Worm (Caenorhabditis elegans): ENCODE results near the gene vit-1.

Gene vit-1

ce11 chrX:7778786-7779185 lies 51.1 kb downstream of the vit-1 start:
- TF ChIP-seq Y22D7AL.16 (tag; optimal IDR thresholded peaks at IDR 0.05) (no peak), pros-1 (tag; optimal IDR thresholded peaks at IDR 0.05) (no peak), ceh-2 (tag; optimal IDR thresholded peaks at IDR 0.05) (no peak), hlh-30 (tag; optimal IDR thresholded peaks at IDR 0.05; ENCODE audit: insufficient read depth) (no peak), unc-42 (tag; optimal IDR thresholded peaks at IDR 0.05) (no peak)

DNA sequence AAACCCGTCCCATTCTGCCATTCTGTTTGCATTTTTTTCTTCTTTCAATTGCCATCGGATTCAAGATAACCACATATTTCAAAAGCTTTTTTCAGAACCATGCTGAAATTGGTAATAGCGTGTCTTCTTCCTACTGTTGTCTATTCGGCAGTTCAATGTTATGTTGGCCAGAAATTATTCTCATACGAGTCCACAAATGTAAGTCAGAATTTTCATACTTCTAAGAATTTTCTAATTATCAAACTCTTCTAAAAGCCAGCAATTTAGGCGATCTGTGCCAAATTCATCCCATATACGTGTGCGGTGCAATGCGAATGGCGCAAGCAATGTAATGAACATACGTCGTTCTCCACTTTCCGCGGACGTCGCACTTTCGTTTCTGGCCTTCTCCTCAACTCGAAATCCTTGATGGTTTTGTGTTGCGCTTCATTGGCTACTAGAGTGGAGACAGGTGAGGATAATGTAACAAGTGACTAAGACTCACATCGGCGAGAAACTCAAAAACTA lies 51.9 kb downstream of the vit-1 start, which contains the start of gene ZK154.1:
TSS of gene ZK154.1 (plus strand) at position 51 of the 507 bp plus-strand sequence.
- TF ChIP-seq syd-9 (tag; optimal IDR thresholded peaks at IDR 0.05) (no peak), nhr-232 (tag; optimal IDR thresholded peaks at IDR 0.05) (no peak), mec-3 (tag; optimal IDR thresholded peaks at IDR 0.05; ENCODE audit: borderline replicate concordance) (no peak), ceh-9 (tag; optimal IDR thresholded peaks at IDR 0.05) (no peak), hlh-6 (tag; optimal IDR thresholded peaks at IDR 0.05) (no peak), F13H6.1 (tag; optimal IDR thresholded peaks at IDR 0.05) (no peak), ceh-22 (tag; optimal IDR thresholded peaks at IDR 0.05) (no peak), hlh-13 (GFP tag; optimal IDR thresholded peaks at IDR 0.05) (no peak), C38D4.7 (GFP tag; optimal IDR thresholded peaks at IDR 0.05) (no peak), sox-4 (tag; optimal IDR thresholded peaks at IDR 0.05) (no peak), hlh-30 (tag; optimal IDR thresholded peaks at IDR 0.05; ENCODE audit: insufficient read depth) (no peak), nhr-11 (tag; optimal IDR thresholded peaks at IDR 0.05) (no peak), ceh-14 (tag; optimal IDR thresholded peaks at IDR 0.05) (no peak), gmeb-2 (tag; optimal IDR thresholded peaks at IDR 0.05) (no peak), madf-2 (tag; optimal IDR thresholded peaks at IDR 0.05) (no peak), che-1 (tag; optimal IDR thresholded peaks at IDR 0.05) (no peak), unc-42 (tag; optimal IDR thresholded peaks at IDR 0.05) (no peak)

DNA sequence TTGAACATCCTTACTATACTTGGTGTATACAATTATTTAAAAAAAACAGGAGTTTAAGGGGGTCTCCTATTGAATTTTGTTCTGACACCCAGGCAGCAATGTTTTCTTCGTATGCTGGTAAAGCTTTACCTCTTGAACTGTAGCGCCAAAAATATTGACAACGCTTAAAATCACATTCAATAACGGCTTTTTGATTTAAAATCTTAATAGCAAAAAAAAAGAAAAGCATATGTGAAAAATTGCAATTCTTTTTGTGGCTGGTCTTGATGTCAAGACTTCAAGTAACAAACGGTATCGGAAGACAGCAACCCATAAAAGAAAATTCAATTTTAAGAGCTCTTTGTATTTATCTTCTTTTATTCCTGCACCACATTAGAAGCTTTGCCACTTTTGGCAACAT lies 54.1 kb downstream of the vit-1 start:
- no peak for TF ChIP-seq ceh-48 (tag; optimal IDR thresholded peaks at IDR 0.05)
- no peak for TF ChIP-seq unc-42 (tag; optimal IDR thresholded peaks at IDR 0.05)
- TF ChIP-seq ceh-34 (tag; optimal IDR thresholded peaks at IDR 0.05), result no peak
- no peak for TF ChIP-seq unc-86 (tag; optimal IDR thresholded peaks at IDR 0.05)
- no peak for TF ChIP-seq fax-1 (tag; optimal IDR thresholded peaks at IDR 0.05)
- TF ChIP-seq madf-2 (tag; optimal IDR thresholded peaks at IDR 0.05), result no peak
- TF ChIP-seq sdc-2 (tag; optimal IDR thresholded peaks at IDR 0.05), result no peak

- TF ChIP-seq ceh-6 (GFP tag; optimal IDR thresholded peaks at IDR 0.05) (no peak), elt-2 (tag; optimal IDR thresholded peaks at IDR 0.05) (no peak), sdc-2 (tag; optimal IDR thresholded peaks at IDR 0.05) (peak; percentile 10), fkh-6 (tag; optimal IDR thresholded peaks at IDR 0.05) (no peak), ceh-31 (tag; optimal IDR thresholded peaks at IDR 0.05) (peak; percentile 20), dve-1 (tag; optimal IDR thresholded peaks at IDR 0.05) (no peak), unc-86 (tag; optimal IDR thresholded peaks at IDR 0.05) (no peak), ceh-48 (tag; optimal IDR thresholded peaks at IDR 0.05) (no peak), ceh-2 (tag; optimal IDR thresholded peaks at IDR 0.05) (no peak), rnt-1 (tag; optimal IDR thresholded peaks at IDR 0.05) (no peak), pha-2 (tag; optimal IDR thresholded peaks at IDR 0.05) (no peak), Y22D7AL.16 (tag; optimal IDR thresholded peaks at IDR 0.05) (no peak), hlh-15 (tag; optimal IDR thresholded peaks at IDR 0.05) (no peak), tbx-2 (tag; optimal IDR thresholded peaks at IDR 0.05) (no peak), hlh-30 (tag; optimal IDR thresholded peaks at IDR 0.05; ENCODE audit: insufficient read depth) (peak; percentile 62), C08G9.2 (tag; optimal IDR thresholded peaks at IDR 0.05) (no peak), ceh-14 (tag; optimal IDR thresholded peaks at IDR 0.05) (no peak), hlh-6 (tag; optimal IDR thresholded peaks at IDR 0.05) (no peak), ceh-22 (tag; optimal IDR thresholded peaks at IDR 0.05) (no peak), pqm-1 (tag; optimal IDR thresholded peaks at IDR 0.05) (no peak), K09A11.1 (tag; optimal IDR thresholded peaks at IDR 0.05; ENCODE audit: insufficient read depth) (no peak), syd-9 (tag; optimal IDR thresholded peaks at IDR 0.05) (no peak), nfya-1 (tag; optimal IDR thresholded peaks at IDR 0.05) (peak; percentile 67), ama-1 (optimal IDR thresholded peaks at IDR 0.05) (no peak), T23F11.4 (GFP tag; optimal IDR thresholded peaks at IDR 0.05) (no peak), zip-5 (tag; optimal IDR thresholded peaks at IDR 0.05) (no peak)
These were observed 54.7 kb downstream of the vit-1 start, which contains the start of gene ZK154.4 for ce11 chrX:7782389-7782788. Gene ZK154.4, minus strand, starts transcription at chrX:7782415.
